Fruit fly (Drosophila melanogaster) whole organism, adult: ENCODE measurements around the gene RanGAP.

Experiments
- CG11617 ChIP-seq: fragments of 200-800 bp; sonication (Bioruptor generic); optimal IDR thresholded peaks from 2 replicates; lab custom pipeline; 2017; ENCODE audit warnings: mild to moderate bottlenecking, missing biosample characterization, missing genetic modification reagents, missing genetic modification characterization
- CG12768 ChIP-seq: fragments of 200-800 bp; sonication (Bioruptor generic); optimal IDR thresholded peaks from 2 replicates; lab custom pipeline; 2017; ENCODE audit warnings: missing biosample characterization, missing genetic modification characterization, mild to moderate bottlenecking, moderate library complexity, missing genetic modification reagents
- CG14711 ChIP-seq: fragments of 200-800 bp; sonication (Bioruptor generic); optimal IDR thresholded peaks from 2 replicates; lab custom pipeline; 2018; ENCODE audit warnings: missing biosample characterization, mild to moderate bottlenecking, missing genetic modification characterization, moderate library complexity
- CG1620 ChIP-seq: fragments of 200-800 bp; sonication (Bioruptor generic); optimal IDR thresholded peaks from 2 replicates; lab custom pipeline; 2016; ENCODE audit warnings: missing biosample characterization, missing genetic modification characterization
- CG33017 ChIP-seq: fragments of 200-800 bp; sonication (Bioruptor generic); optimal IDR thresholded peaks from 2 replicates; lab custom pipeline; 2018; ENCODE audit warnings: missing biosample characterization, mild to moderate bottlenecking, missing genetic modification characterization, moderate library complexity
- CG5204 ChIP-seq: fragments of 200-800 bp; sonication (Bioruptor generic); optimal IDR thresholded peaks from 2 replicates; lab custom pipeline; 2016; ENCODE audit warnings: missing biosample characterization, missing genetic modification characterization
- CG7045 ChIP-seq: fragments of 200-800 bp; sonication (Bioruptor generic); optimal IDR thresholded peaks from 2 replicates; lab custom pipeline; 2017; ENCODE audit warnings: missing biosample characterization, mild to moderate bottlenecking, missing genetic modification characterization
- CG7101 ChIP-seq: fragments of 200-800 bp; sonication (Bioruptor generic); optimal IDR thresholded peaks from 2 replicates; lab custom pipeline; 2018; ENCODE audit warnings: missing biosample characterization, mild to moderate bottlenecking, missing genetic modification characterization, moderate library complexity
- Clk ChIP-seq: fragments of 200-800 bp; sonication (Bioruptor generic); optimal IDR thresholded peaks from 2 replicates; lab custom pipeline; 2017; ENCODE audit warnings: missing biosample characterization, missing genetic modification characterization
- Crg-1 ChIP-seq: fragments of 200-800 bp; sonication (Bioruptor generic); optimal IDR thresholded peaks from 2 replicates; lab custom pipeline; 2016; ENCODE audit warnings: missing biosample characterization, missing genetic modification characterization
- Hr96 ChIP-seq: fragments of 200-800 bp; sonication (Bioruptor generic); optimal IDR thresholded peaks from 2 replicates; lab custom pipeline; 2016; ENCODE audit warnings: missing biosample characterization, missing genetic modification characterization
- Mnt ChIP-seq: fragments of 200-800 bp; sonication (Bioruptor generic); optimal IDR thresholded peaks from 2 replicates; lab custom pipeline; 2016; ENCODE audit warnings: missing biosample characterization, mild to moderate bottlenecking, missing genetic modification characterization
- bab1 ChIP-seq: fragments of 200-800 bp; sonication (Bioruptor generic); optimal IDR thresholded peaks from 3 replicates; lab custom pipeline; 2019; ENCODE audit warnings: missing biosample characterization, mild to moderate bottlenecking, missing genetic modification characterization, moderate library complexity
- cic ChIP-seq: fragments of 200-800 bp; sonication (Bioruptor generic); optimal IDR thresholded peaks from 2 replicates; lab custom pipeline; 2017; ENCODE audit warnings: missing biosample characterization, mild to moderate bottlenecking, missing genetic modification characterization, moderate library complexity
- cnc ChIP-seq, 2 experiments: fragments of >200 bp; optimal IDR thresholded peaks; 2 replicates each; lab custom pipeline; 2017
- kay ChIP-seq: fragments of 200-800 bp; sonication (Bioruptor generic); peaks from one replicate; lab custom pipeline; 2016; ENCODE audit warnings: missing biosample characterization, missing genetic modification characterization, borderline replicate concordance
- ovo ChIP-seq: fragments of 200-800 bp; sonication (Bioruptor generic); optimal IDR thresholded peaks from 2 replicates; lab custom pipeline; 2016; ENCODE audit warnings: missing biosample characterization, missing genetic modification characterization
- pad ChIP-seq: fragments of 200-800 bp; sonication (Bioruptor generic); optimal IDR thresholded peaks from 3 replicates; lab custom pipeline; 2017; ENCODE audit warnings: missing biosample characterization, missing genetic modification characterization, mild to moderate bottlenecking, moderate library complexity, missing genetic modification reagents
- tj ChIP-seq: fragments of 200-800 bp; sonication (Bioruptor generic); optimal IDR thresholded peaks from 3 replicates; lab custom pipeline; 2017; ENCODE audit warnings: missing biosample characterization, mild to moderate bottlenecking, missing genetic modification characterization, moderate library complexity
- toe ChIP-seq: fragments of 200-800 bp; sonication (Bioruptor generic); optimal IDR thresholded peaks from 2 replicates; lab custom pipeline; 2016; ENCODE audit warnings: missing biosample characterization, missing genetic modification characterization

Gene RanGAP

DNA sequence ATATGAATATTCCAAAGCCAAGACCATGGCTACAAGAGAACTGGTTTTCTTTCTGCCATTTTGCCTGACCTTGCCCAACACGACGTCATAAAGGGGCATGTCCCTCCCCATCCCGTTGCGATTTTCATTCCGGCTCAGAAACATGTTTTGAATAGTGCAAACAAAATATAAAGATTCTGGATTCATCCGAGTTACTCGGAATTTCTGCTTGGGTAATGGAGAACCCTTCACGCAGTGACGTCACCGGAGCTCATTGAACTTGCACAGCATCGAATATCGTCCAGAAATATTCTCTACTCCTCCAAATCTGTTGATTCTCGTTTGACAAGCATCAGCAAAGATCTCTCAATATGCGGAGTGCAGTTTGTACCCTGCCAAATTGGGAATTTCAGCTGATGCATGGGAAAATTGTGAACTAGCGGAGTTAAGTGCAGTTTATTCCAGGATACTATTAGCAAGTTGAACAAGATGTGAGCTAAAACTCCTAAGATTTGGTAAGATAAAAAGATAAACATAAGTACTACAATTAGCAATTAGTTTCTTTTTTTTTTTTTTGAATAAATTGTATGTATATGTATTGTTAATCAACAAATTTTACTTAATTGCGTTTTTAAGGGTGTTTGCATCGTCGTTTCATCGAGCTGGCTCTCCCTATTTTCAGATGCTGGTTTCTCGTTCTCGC, 12.5 kb downstream of the RanGAP start, which contains the start of gene CG10026:
Gene CG10026 (plus strand): TSS at position 187 of the 682 bp plus-strand sequence.
- TF ChIP-seq pad (GFP tag; lab: Kevin White, UChicago): no peak
- no peak for TF ChIP-seq CG33017
- TF ChIP-seq Hr96: no peak
- peak; percentile 7 for TF ChIP-seq CG12768 (GFP tag; lab: Kevin White, UChicago)
- no peak for TF ChIP-seq Crg-1 (GFP tag; lab: Kevin White, UChicago)
- no peak for TF ChIP-seq Mnt (GFP tag; lab: Kevin White, UChicago)
- TF ChIP-seq tj: peak; percentile 72
- TF ChIP-seq CG1620 (GFP tag; lab: Kevin White, UChicago): no peak
- TF ChIP-seq kay (GFP tag; lab: Kevin White, UChicago): peak; percentile 52
- no peak for TF ChIP-seq CG5204 (GFP tag; lab: Kevin White, UChicago)
- no peak for TF ChIP-seq cnc (optimal IDR thresholded peaks at IDR 0.05; lab: Kevin White, UChicago)

DNA sequence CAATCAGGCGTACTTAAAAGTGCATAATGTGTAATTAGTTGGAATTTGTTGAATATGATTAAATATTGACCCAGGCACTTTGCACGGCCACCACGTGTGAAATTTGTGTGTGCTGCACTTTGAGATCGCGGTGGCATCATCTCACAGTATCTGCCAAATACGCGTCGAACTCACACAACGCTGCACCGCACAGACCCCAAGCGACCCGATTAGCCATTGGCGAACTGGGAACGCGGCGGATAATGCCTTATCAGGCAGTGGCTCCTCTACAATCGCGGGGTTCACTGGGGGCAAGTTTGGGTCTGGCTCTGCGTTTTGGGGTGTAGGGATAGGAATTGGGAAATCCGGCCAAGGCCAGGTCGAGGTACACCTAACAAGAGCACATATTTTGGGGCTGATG, 13.4 kb downstream of the RanGAP start:
- TF ChIP-seq CG1620 (GFP tag; lab: Kevin White, UChicago): no peak
- peak; percentile 6 for TF ChIP-seq Mnt (GFP tag; lab: Kevin White, UChicago)
- no peak for TF ChIP-seq cnc (optimal IDR thresholded peaks at IDR 0.05; lab: Kevin White, UChicago)
- TF ChIP-seq CG33017: no peak
- TF ChIP-seq pad (GFP tag; lab: Kevin White, UChicago): no peak
- no peak for TF ChIP-seq CG7101 (tag; lab: Kevin White, UChicago)
- no peak for TF ChIP-seq toe (GFP tag; lab: Kevin White, UChicago)
- TF ChIP-seq CG11617 (GFP tag; lab: Kevin White, UChicago): no peak
- peak; percentile 17 for TF ChIP-seq tj
- no peak for TF ChIP-seq CG5204 (GFP tag; lab: Kevin White, UChicago)
- TF ChIP-seq CG14711 (tag; lab: Kevin White, UChicago): no peak
- no peak for TF ChIP-seq ovo (GFP tag; lab: Kevin White, UChicago)

dm6 chr2L:19455723-19456122, 14.0 kb downstream of the RanGAP start:
- TF ChIP-seq kay (GFP tag; lab: Kevin White, UChicago) (no peak), ovo (GFP tag; lab: Kevin White, UChicago) (no peak), CG11617 (GFP tag; lab: Kevin White, UChicago) (no peak), CG33017 (no peak), pad (GFP tag; lab: Kevin White, UChicago) (no peak), CG5204 (GFP tag; lab: Kevin White, UChicago) (no peak), cic (GFP tag; lab: Kevin White, UChicago) (no peak), tj (no peak), CG7045 (GFP tag; lab: Kevin White, UChicago) (no peak), Hr96 (no peak), Crg-1 (GFP tag; lab: Kevin White, UChicago) (no peak), CG12768 (GFP tag; lab: Kevin White, UChicago) (no peak), CG7101 (tag; lab: Kevin White, UChicago) (no peak), Clk (GFP tag; lab: Kevin White, UChicago) (no peak), toe (GFP tag; lab: Kevin White, UChicago) (no peak), CG1620 (GFP tag; lab: Kevin White, UChicago) (no peak), CG14711 (tag; lab: Kevin White, UChicago) (no peak), cnc (optimal IDR thresholded peaks at IDR 0.05; lab: Kevin White, UChicago) (no peak), Mnt (GFP tag; lab: Kevin White, UChicago) (no peak)

dm6 chr2L:19457890-19458580, 16.3 kb downstream of the RanGAP start:
- TF ChIP-seq cnc (optimal IDR thresholded peaks at IDR 0.05; lab: Kevin White, UChicago): no peak
- TF ChIP-seq cic (GFP tag; lab: Kevin White, UChicago): no peak
- TF ChIP-seq bab1: no peak
- no peak for TF ChIP-seq CG33017
- TF ChIP-seq Crg-1 (GFP tag; lab: Kevin White, UChicago): no peak
- no peak for TF ChIP-seq ovo (GFP tag; lab: Kevin White, UChicago)
- no peak for TF ChIP-seq CG7045 (GFP tag; lab: Kevin White, UChicago)
- TF ChIP-seq CG7101 (tag; lab: Kevin White, UChicago): no peak
- TF ChIP-seq Mnt (GFP tag; lab: Kevin White, UChicago): no peak
- TF ChIP-seq CG12768 (GFP tag; lab: Kevin White, UChicago): no peak
- no peak for TF ChIP-seq toe (GFP tag; lab: Kevin White, UChicago)
- TF ChIP-seq CG5204 (GFP tag; lab: Kevin White, UChicago): no peak
- no peak for TF ChIP-seq Clk (GFP tag; lab: Kevin White, UChicago)
- TF ChIP-seq pad (GFP tag; lab: Kevin White, UChicago): no peak
- TF ChIP-seq tj: no peak
- TF ChIP-seq CG14711 (tag; lab: Kevin White, UChicago): no peak
- no peak for TF ChIP-seq kay (GFP tag; lab: Kevin White, UChicago)
- no peak for TF ChIP-seq CG1620 (GFP tag; lab: Kevin White, UChicago)

DNA sequence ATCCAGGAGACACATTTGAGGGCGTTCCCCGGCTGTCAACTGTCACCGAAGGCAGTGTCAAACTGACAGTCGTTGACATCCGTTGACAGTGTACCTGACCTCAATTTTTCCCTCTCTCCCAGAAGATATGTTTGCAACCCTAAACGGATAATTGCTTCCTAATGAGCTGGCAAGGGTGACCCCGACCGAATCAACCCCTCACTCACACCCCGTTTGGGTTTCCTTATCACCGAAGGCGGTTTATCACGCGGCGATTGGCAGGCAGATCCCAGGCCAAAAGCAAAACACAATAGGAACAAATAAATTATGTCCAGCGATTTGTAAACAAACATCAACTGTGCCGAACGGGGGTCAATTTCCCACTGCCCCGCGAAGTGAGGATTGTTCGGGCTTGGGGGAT, 17.6 kb downstream of the RanGAP start:
- TF ChIP-seq CG11617 (GFP tag; lab: Kevin White, UChicago) (no peak), ovo (GFP tag; lab: Kevin White, UChicago) (no peak), CG5204 (GFP tag; lab: Kevin White, UChicago) (no peak), cic (GFP tag; lab: Kevin White, UChicago) (no peak), cnc (optimal IDR thresholded peaks at IDR 0.05; lab: Kevin White, UChicago) (no peak), Mnt (GFP tag; lab: Kevin White, UChicago) (no peak), Hr96 (no peak)
